Worm (Caenorhabditis elegans) whole organism, L3 larva: Measurements from ENCODE around the gene C07G3.10.

Experiments
- R02D3.7 ChIP-seq: fragments of 150-350 bp; optimal IDR thresholded peaks from 2 replicates; lab custom pipeline; 2014; ENCODE audit warnings: missing biosample characterization, missing genetic modification characterization
- ZK546.5 ChIP-seq: sonication (generic microtip); optimal IDR thresholded peaks from 2 replicates; lab custom pipeline; 2017; ENCODE audit warnings: missing biosample characterization, missing genetic modification characterization
- aly-2 ChIP-seq: fragments of 150-350 bp; optimal IDR thresholded peaks from 2 replicates; lab custom pipeline; 2014; ENCODE audit warnings: missing biosample characterization, missing genetic modification characterization
- ama-1 ChIP-seq: fragments of 150-350 bp; optimal IDR thresholded peaks from 2 replicates; lab custom pipeline; 2018
- ceh-16 ChIP-seq: sonication (generic microtip); optimal IDR thresholded peaks from 2 replicates; lab custom pipeline; 2017; ENCODE audit warnings: missing biosample characterization, missing genetic modification characterization
- ceh-28 ChIP-seq: fragments of 150-350 bp; optimal IDR thresholded peaks from 2 replicates; lab custom pipeline; 2014; ENCODE audit warnings: missing biosample characterization, missing genetic modification reagents, missing genetic modification characterization
- ceh-82 ChIP-seq: fragments of 150-350 bp; optimal IDR thresholded peaks from 2 replicates; lab custom pipeline; 2014; ENCODE audit warnings: missing biosample characterization, missing genetic modification characterization
- daf-12 ChIP-seq: fragments of 150-350 bp; optimal IDR thresholded peaks from 2 replicates; lab custom pipeline; 2014; ENCODE audit warnings: missing biosample characterization, missing genetic modification reagents, missing genetic modification characterization
- egl-27 ChIP-seq: sonication (generic microtip); optimal IDR thresholded peaks from 4 replicates; lab custom pipeline; 2017; ENCODE audit warnings: missing biosample characterization, missing genetic modification reagents, missing genetic modification characterization
- egl-5 ChIP-seq: fragments of 150-350 bp; optimal IDR thresholded peaks from 2 replicates; lab custom pipeline; 2017; ENCODE audit warnings: missing biosample characterization, missing genetic modification reagents, missing genetic modification characterization, inconsistent platforms
- elt-1 ChIP-seq: fragments of 150-350 bp; optimal IDR thresholded peaks from 2 replicates; lab custom pipeline; 2014; ENCODE audit warnings: missing biosample characterization, missing genetic modification characterization
- elt-2 ChIP-seq: sonication (generic microtip); optimal IDR thresholded peaks from 2 replicates; lab custom pipeline; 2016; ENCODE audit warnings: missing genetic modification reagents, mild to moderate bottlenecking, missing genetic modification characterization, missing compliant biosample characterization
- elt-3 ChIP-seq, 3 experiments: fragments of 150-350 bp in 1 of 3; sonication (generic microtip) in 2 of 3; optimal IDR thresholded peaks; 2 replicates in 2 of 3; 4 replicates in 1 of 3; lab custom pipeline; 2014 to 2017; ENCODE audit warnings: missing biosample characterization in 3 of 3, missing genetic modification characterization in 3 of 3
- eor-1 ChIP-seq, 2 experiments: fragments of 150-350 bp; optimal IDR thresholded peaks; 2 replicates each; lab custom pipeline; 2014 to 2018; ENCODE audit warnings: missing biosample characterization in 2 of 2, missing genetic modification characterization in 2 of 2
- fkh-10 ChIP-seq: sonication (generic microtip); optimal IDR thresholded peaks from 2 replicates; lab custom pipeline; 2017; ENCODE audit warnings: missing biosample characterization, missing genetic modification reagents, missing genetic modification characterization
- fkh-2 ChIP-seq: fragments of 150-350 bp; optimal IDR thresholded peaks from 2 replicates; lab custom pipeline; 2014; ENCODE audit warnings: missing biosample characterization, missing genetic modification reagents, missing genetic modification characterization
- fos-1 ChIP-seq: fragments of 150-350 bp; optimal IDR thresholded peaks from 2 replicates; lab custom pipeline; 2014; ENCODE audit warnings: missing biosample characterization, missing genetic modification characterization
- hmg-11 ChIP-seq: sonication (generic microtip); optimal IDR thresholded peaks from 2 replicates; lab custom pipeline; 2016; ENCODE audit warnings: missing genetic modification characterization, missing compliant biosample characterization
- lin-15B ChIP-seq: fragments of 150-350 bp; optimal IDR thresholded peaks from 2 replicates; lab custom pipeline; 2014; ENCODE audit warnings: missing biosample characterization, missing genetic modification characterization
- lin-39 ChIP-seq: fragments of 150-350 bp; optimal IDR thresholded peaks from 2 replicates; lab custom pipeline; 2018; ENCODE audit warnings: missing biosample characterization, missing genetic modification reagents, missing genetic modification characterization
- mdl-1 ChIP-seq: fragments of 150-350 bp; optimal IDR thresholded peaks from 2 replicates; lab custom pipeline; 2014; ENCODE audit warnings: missing biosample characterization, missing genetic modification characterization
- mml-1 ChIP-seq: fragments of 150-350 bp; sonication (generic microtip); optimal IDR thresholded peaks from 3 replicates; lab custom pipeline; 2014; ENCODE audit warnings: missing biosample characterization, missing genetic modification characterization
- nfya-1 ChIP-seq: sonication (generic microtip); optimal IDR thresholded peaks from 2 replicates; lab custom pipeline; 2017; ENCODE audit warnings: missing genetic modification characterization, mild to moderate bottlenecking, missing compliant biosample characterization, antibody characterized with exemption, moderate library complexity; ENCODE audit not compliant: insufficient read depth
- nhr-11 ChIP-seq: fragments of 150-350 bp; optimal IDR thresholded peaks from 2 replicates; lab custom pipeline; 2014; ENCODE audit warnings: missing biosample characterization, missing genetic modification characterization
- nhr-12 ChIP-seq: fragments of 150-350 bp; optimal IDR thresholded peaks from 2 replicates; lab custom pipeline; 2014; ENCODE audit warnings: missing biosample characterization, missing genetic modification characterization
- nhr-237 ChIP-seq: fragments of 150-350 bp; optimal IDR thresholded peaks from 2 replicates; lab custom pipeline; 2014; ENCODE audit warnings: missing biosample characterization, missing genetic modification characterization
- nhr-25 ChIP-seq: sonication (generic microtip); optimal IDR thresholded peaks from 2 replicates; lab custom pipeline; 2017; ENCODE audit warnings: missing biosample characterization, missing genetic modification characterization
- nhr-28 ChIP-seq: fragments of 150-350 bp; optimal IDR thresholded peaks from 2 replicates; lab custom pipeline; 2014; ENCODE audit warnings: missing biosample characterization, missing genetic modification characterization
- nhr-43 ChIP-seq: sonication (generic microtip); optimal IDR thresholded peaks from 2 replicates; lab custom pipeline; 2016; ENCODE audit warnings: mild to moderate bottlenecking, missing genetic modification characterization, missing compliant biosample characterization; ENCODE audit not compliant: poor library complexity, severe bottlenecking
- nhr-67 ChIP-seq: fragments of 150-350 bp; optimal IDR thresholded peaks from 2 replicates; lab custom pipeline; 2014; ENCODE audit warnings: missing biosample characterization, missing genetic modification characterization
- nhr-76 ChIP-seq: fragments of 150-350 bp; sonication (generic microtip); optimal IDR thresholded peaks from 5 replicates; lab custom pipeline; 2014; ENCODE audit warnings: missing biosample characterization, missing genetic modification characterization
- nhr-77 ChIP-seq: fragments of 150-350 bp; optimal IDR thresholded peaks from 2 replicates; lab custom pipeline; 2014; ENCODE audit warnings: missing biosample characterization, missing genetic modification characterization
- pha-4 ChIP-seq: fragments of 150-350 bp; optimal IDR thresholded peaks from 2 replicates; lab custom pipeline; 2014; ENCODE audit warnings: missing biosample characterization, missing genetic modification reagents, missing genetic modification characterization
- pqm-1 ChIP-seq: fragments of 150-350 bp; optimal IDR thresholded peaks from 2 replicates; lab custom pipeline; 2017; ENCODE audit warnings: missing biosample characterization, missing genetic modification characterization, inconsistent platforms
- sea-2 ChIP-seq: fragments of 150-350 bp; sonication (generic microtip); optimal IDR thresholded peaks from 4 replicates; lab custom pipeline; 2014; ENCODE audit warnings: missing biosample characterization, missing genetic modification reagents, missing genetic modification characterization
- snpc-4 ChIP-seq: fragments of 150-350 bp; optimal IDR thresholded peaks from 2 replicates; lab custom pipeline; 2014; ENCODE audit warnings: missing biosample characterization, missing genetic modification characterization
- unc-39 ChIP-seq: sonication (generic microtip); optimal IDR thresholded peaks from 4 replicates; lab custom pipeline; 2017; ENCODE audit warnings: missing biosample characterization, missing genetic modification characterization
- unc-62 ChIP-seq: fragments of 150-350 bp; sonication (generic microtip); optimal IDR thresholded peaks from 4 replicates; lab custom pipeline; 2014; ENCODE audit warnings: missing biosample characterization, missing genetic modification reagents, missing genetic modification characterization
- ztf-11 ChIP-seq: fragments of 150-350 bp; optimal IDR thresholded peaks from 2 replicates; lab custom pipeline; 2014; ENCODE audit warnings: missing biosample characterization, missing genetic modification characterization
- ztf-4 ChIP-seq: fragments of 150-350 bp; optimal IDR thresholded peaks from 2 replicates; lab custom pipeline; 2014; ENCODE audit warnings: missing biosample characterization, missing genetic modification characterization

The C07G3.10 gene

ce11 chrV:3464897-3465296 lies 37.2 kb upstream of the C07G3.10 start:
- TF ChIP-seq nhr-237 (tag; lab: Kevin White, UChicago) = no peak

ce11 chrV:3468436-3468835 lies 33.7 kb upstream of the C07G3.10 start, which contains the start of gene gst-33:
gst-33 (minus strand) TSS chrV:3468562.
- TF ChIP-seq mdl-1 (tag; lab: Kevin White, UChicago) (no peak), R02D3.7 (tag; lab: Kevin White, UChicago) (no peak), nhr-12 (tag; lab: Kevin White, UChicago) (no peak), nhr-25 (tag; lab: Kevin White, UChicago) (no peak), nhr-67 (no peak), nhr-76 (tag; lab: Kevin White, UChicago) (no peak), fos-1 (tag; lab: Kevin White, UChicago) (no peak), fkh-2 (tag; lab: Kevin White, UChicago) (no peak), pha-4 (no peak), egl-27 (tag; lab: Kevin White, UChicago) (no peak), mml-1 (no peak), unc-39 (tag; lab: Kevin White, UChicago) (no peak), ceh-28 (tag; lab: Kevin White, UChicago) (peak; percentile 4), snpc-4 (tag; lab: Kevin White, UChicago) (no peak), ZK546.5 (tag; lab: Kevin White, UChicago) (no peak), egl-5 (no peak), nhr-77 (tag; lab: Kevin White, UChicago) (no peak), pqm-1 (tag; lab: Kevin White, UChicago) (peak; percentile 67), sea-2 (GFP tag; lab: Kevin White, UChicago) (no peak), fkh-10 (GFP tag; lab: Kevin White, UChicago) (no peak), lin-39 (no peak), ceh-16 (tag; lab: Kevin White, UChicago) (no peak), lin-15B (tag; lab: Kevin White, UChicago) (no peak), ama-1 (no peak), nhr-237 (tag; lab: Kevin White, UChicago) (no peak), ztf-4 (tag; lab: Kevin White, UChicago) (no peak), elt-1 (tag; lab: Kevin White, UChicago) (no peak), eor-1 (tag; optimal IDR thresholded peaks at IDR 0.05; lab: Kevin White, UChicago) (no peak), elt-2 (tag; lab: Kevin White, UChicago) (peak; percentile 63), nhr-43 (tag; lab: Kevin White, UChicago) (peak; percentile 18), unc-62 (GFP tag; lab: Kevin White, UChicago) (no peak), ztf-11 (tag; lab: Kevin White, UChicago) (no peak), daf-12 (no peak), elt-3 (tag; optimal IDR thresholded peaks at IDR 0.05; lab: Kevin White, UChicago) (no peak)

- TF ChIP-seq aly-2 (no peak), unc-62 (GFP tag; lab: Kevin White, UChicago) (no peak), nfya-1 (tag; lab: Kevin White, UChicago) (no peak), snpc-4 (tag; lab: Kevin White, UChicago) (no peak), mdl-1 (tag; lab: Kevin White, UChicago) (no peak), nhr-28 (no peak), nhr-11 (tag; lab: Kevin White, UChicago) (no peak), R02D3.7 (tag; lab: Kevin White, UChicago) (no peak), nhr-67 (no peak), egl-27 (tag; lab: Kevin White, UChicago) (no peak), hmg-11 (tag; lab: Kevin White, UChicago) (no peak), fkh-10 (GFP tag; lab: Kevin White, UChicago) (no peak), sea-2 (GFP tag; lab: Kevin White, UChicago) (no peak), ama-1 (no peak), ceh-82 (tag; lab: Kevin White, UChicago) (no peak)
Measured at ce11 chrV:3470782-3471181, 31.3 kb upstream of the C07G3.10 start, which contains the start of gene srbc-29. srbc-29 (minus strand) TSS chrV:3470882.
